Worm (Caenorhabditis elegans) whole organism, midembryonic: ENCODE data around the gene srh-139.

Experiments
- T22C8.4 ChIP-seq: fragments of 200-800 bp; sonication (Bioruptor generic); IDR thresholded peaks from 2 replicates; pipeline ENCODE4 v1.3.6; 2022; ENCODE audit warnings: missing genetic modification characterization, missing compliant biosample characterization
- flt-1 ChIP-seq: fragments of 200-800 bp; sonication (Bioruptor generic); IDR thresholded peaks from 2 replicates; pipeline ENCODE4 v1.3.6; 2022; ENCODE audit warnings: missing genetic modification characterization, missing compliant biosample characterization
- klf-2 ChIP-seq: fragments of 200-800 bp; sonication (Bioruptor generic); conservative IDR thresholded peaks from 2 replicates; pipeline ENCODE4 v1.3.6; 2022; ENCODE audit warnings: missing genetic modification reagents, missing genetic modification characterization, missing compliant biosample characterization
- med-1 ChIP-seq: sonication (generic microtip); optimal IDR thresholded peaks from 2 replicates; lab custom pipeline; 2017; ENCODE audit warnings: missing genetic modification characterization, mild to moderate bottlenecking, missing compliant biosample characterization, antibody characterized with exemption, missing genetic modification reagents; ENCODE audit not compliant: insufficient read depth
- ref-1 ChIP-seq: fragments of 200-800 bp; sonication (Bioruptor generic); conservative IDR thresholded peaks from 2 replicates; pipeline ENCODE4 v1.3.6; 2022; ENCODE audit warnings: missing genetic modification reagents, missing genetic modification characterization, missing compliant biosample characterization
- tab-1 ChIP-seq: fragments of 200-800 bp; sonication (Bioruptor generic); IDR thresholded peaks from 2 replicates; pipeline ENCODE4 v1.3.6; 2022; ENCODE audit warnings: missing genetic modification characterization, missing compliant biosample characterization
- ztf-23 ChIP-seq: fragments of 200-800 bp; sonication (Bioruptor generic); IDR thresholded peaks from 2 replicates; pipeline ENCODE4 v1.3.6; 2022; ENCODE audit warnings: missing genetic modification reagents, missing genetic modification characterization, missing compliant biosample characterization
- ztf-29 ChIP-seq: fragments of 200-800 bp; sonication (Bioruptor generic); IDR thresholded peaks from 2 replicates; pipeline ENCODE4 v1.3.6; 2022; ENCODE audit warnings: missing genetic modification reagents, missing genetic modification characterization, missing compliant biosample characterization

- TF ChIP-seq med-1 (GFP tag; lab: Kevin White, UChicago) (no peak), T22C8.4 (no peak), flt-1 (GFP tag; lab: Robert Waterston, UW) (no peak), tab-1 (GFP tag; lab: Robert Waterston, UW) (no peak), ztf-29 (GFP tag; lab: Robert Waterston, UW) (no peak), ztf-23 (GFP tag; lab: Robert Waterston, UW) (no peak), ref-1 (GFP tag; lab: Robert Waterston, UW) (no peak), klf-2 (no peak)
Observed at ce11 chrV:16487474-16487873, 3.7 kb downstream of the srh-139 start, which contains the start of gene Y32B12A.5.
